Worm (Caenorhabditis elegans): ENCODE measurements around the gene mpk-2.
A peak's percentile ranks its signal among the peaks of the same experiment; 100 is the strongest.

DNA sequence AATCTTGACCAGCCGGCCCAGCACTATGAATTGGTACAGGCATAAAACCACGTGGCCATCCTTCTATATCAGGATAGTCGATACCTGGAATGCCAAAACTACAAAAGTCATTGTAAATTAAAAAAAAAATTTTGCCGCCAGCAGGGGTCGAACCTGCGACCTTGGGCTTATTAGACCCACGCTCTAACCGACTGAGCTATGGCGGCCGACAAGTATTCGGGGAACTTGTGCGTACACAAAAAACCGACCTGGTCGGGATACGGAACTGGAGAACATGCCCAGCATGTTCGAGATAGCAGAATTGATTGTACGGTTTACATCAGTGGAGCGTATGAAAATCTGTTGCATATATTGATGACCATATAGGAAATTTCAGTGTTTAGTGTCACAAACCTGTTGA, 46.6 kb upstream of the mpk-2 start:
- TF ChIP-seq mep-1 (tag; optimal IDR thresholded peaks at IDR 0.05) (peak; percentile 67), ztf-4 (tag; optimal IDR thresholded peaks at IDR 0.05) (no peak), F16B12.6 (tag; optimal IDR thresholded peaks at IDR 0.05) (peak; percentile 26)
